Worm (Caenorhabditis elegans): Measurements from ENCODE around the gene cls-3.

cls-3 gene

DNA sequence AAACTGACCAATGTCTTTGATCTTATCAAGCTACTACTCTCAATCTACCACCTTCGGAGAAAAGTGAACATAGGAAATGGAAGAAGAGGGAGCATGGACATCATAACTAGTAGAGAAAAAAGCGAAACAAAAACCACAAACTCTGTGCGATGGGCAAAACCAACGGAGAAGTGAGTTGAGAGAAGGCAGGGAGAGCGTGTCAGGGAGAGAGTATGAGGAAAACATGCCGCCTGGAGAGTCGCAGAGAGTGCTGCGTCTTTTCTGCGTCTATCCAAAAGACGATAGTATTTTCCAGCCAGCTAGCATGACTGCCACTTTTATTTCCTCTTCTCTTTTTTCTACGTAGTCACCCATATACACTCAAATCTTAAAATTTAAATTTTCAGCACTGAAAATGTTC, 49.1 kb upstream of the cls-3 start, which contains the start of gene saeg-2:
saeg-2 (plus strand) TSS at position 381 of the 400 bp plus-strand sequence.
- TF ChIP-seq skn-1 (tag; optimal IDR thresholded peaks at IDR 0.05) (no peak), crh-2 (tag; optimal IDR thresholded peaks at IDR 0.05) (no peak), mdl-1 (tag; optimal IDR thresholded peaks at IDR 0.05) (peak in 1 of 2 experiments; percentile 28), nhr-129 (tag; optimal IDR thresholded peaks at IDR 0.05) (peak; percentile 78), nhr-12 (tag; optimal IDR thresholded peaks at IDR 0.05) (no peak), F13H6.1 (tag; optimal IDR thresholded peaks at IDR 0.05) (peak; percentile 58), sma-9 (GFP tag; optimal IDR thresholded peaks at IDR 0.05) (peak; percentile 35), sma-9 (tag; optimal IDR thresholded peaks at IDR 0.05) (no peak), C34F6.9 (tag; optimal IDR thresholded peaks at IDR 0.05) (peak; percentile 54), fos-1 (tag; optimal IDR thresholded peaks at IDR 0.05) (peak; percentile 64), lsy-2 (tag; optimal IDR thresholded peaks at IDR 0.05) (peak; percentile 17 to 47), lin-11 (tag; optimal IDR thresholded peaks at IDR 0.05) (no peak), unc-39 (tag; optimal IDR thresholded peaks at IDR 0.05) (no peak), unc-55 (GFP tag; optimal IDR thresholded peaks at IDR 0.05) (peak; percentile 72), Y55F3AM.14 (GFP tag; optimal IDR thresholded peaks at IDR 0.05) (no peak), gmeb-1 (tag; optimal IDR thresholded peaks at IDR 0.05) (peak; percentile 39)

DNA sequence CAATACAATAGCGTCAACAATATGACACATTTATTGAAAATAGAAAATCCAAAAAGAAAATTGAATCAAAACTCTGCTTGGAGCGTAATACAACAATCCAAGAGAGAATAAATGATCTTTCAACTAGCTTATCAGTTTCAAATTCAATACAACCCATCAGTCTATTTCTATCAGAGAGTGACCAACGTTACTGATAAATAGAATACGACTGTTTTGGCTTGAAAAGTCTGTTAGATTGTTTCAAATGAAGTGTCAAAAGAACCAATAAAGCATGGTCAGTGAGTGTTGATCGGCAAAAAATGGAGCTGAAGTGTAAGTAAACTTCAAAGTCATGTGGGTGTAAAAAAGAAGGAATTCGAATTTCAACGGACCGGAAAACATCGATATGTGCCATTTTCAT, 46.7 kb upstream of the cls-3 start:
- TF ChIP-seq ceh-16 (tag; optimal IDR thresholded peaks at IDR 0.05) (no peak), F13H6.1 (tag; optimal IDR thresholded peaks at IDR 0.05) (no peak), fos-1 (tag; optimal IDR thresholded peaks at IDR 0.05) (peak; percentile 15), sma-9 (GFP tag; optimal IDR thresholded peaks at IDR 0.05) (no peak), sma-9 (tag; optimal IDR thresholded peaks at IDR 0.05) (no peak), crh-2 (tag; optimal IDR thresholded peaks at IDR 0.05) (peak; percentile 9)

DNA sequence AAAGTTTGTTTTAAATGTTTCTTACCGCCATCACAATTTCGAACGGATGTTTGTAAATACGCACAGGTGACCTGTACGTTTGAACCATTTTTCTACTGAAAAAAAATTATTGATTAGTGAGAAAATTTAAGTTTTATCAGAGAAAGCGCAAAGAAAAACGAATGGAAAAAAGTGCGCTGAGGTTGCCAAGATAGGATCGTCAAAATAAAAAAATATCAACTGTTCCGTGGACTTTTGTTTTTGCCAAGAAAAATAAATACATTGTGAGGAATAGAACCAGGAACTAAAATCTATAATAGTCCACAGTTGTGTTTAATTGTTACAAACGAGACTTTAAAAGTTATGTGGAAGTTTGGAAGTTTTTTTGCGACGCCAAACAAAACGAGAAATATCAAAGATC, 45.3 kb upstream of the cls-3 start, which contains the start of gene T23G5.2:
T23G5.2 (minus strand) TSS at position 101 of the 400 bp plus-strand sequence.
- TF ChIP-seq ama-1 (optimal IDR thresholded peaks at IDR 0.05) (no peak), ztf-11 (tag; optimal IDR thresholded peaks at IDR 0.05) (no peak), elt-1 (tag; optimal IDR thresholded peaks at IDR 0.05) (no peak), sma-3 (GFP tag; optimal IDR thresholded peaks at IDR 0.05) (no peak), elt-3 (tag; optimal IDR thresholded peaks at IDR 0.05) (no peak), nhr-25 (tag; optimal IDR thresholded peaks at IDR 0.05) (no peak)

DNA sequence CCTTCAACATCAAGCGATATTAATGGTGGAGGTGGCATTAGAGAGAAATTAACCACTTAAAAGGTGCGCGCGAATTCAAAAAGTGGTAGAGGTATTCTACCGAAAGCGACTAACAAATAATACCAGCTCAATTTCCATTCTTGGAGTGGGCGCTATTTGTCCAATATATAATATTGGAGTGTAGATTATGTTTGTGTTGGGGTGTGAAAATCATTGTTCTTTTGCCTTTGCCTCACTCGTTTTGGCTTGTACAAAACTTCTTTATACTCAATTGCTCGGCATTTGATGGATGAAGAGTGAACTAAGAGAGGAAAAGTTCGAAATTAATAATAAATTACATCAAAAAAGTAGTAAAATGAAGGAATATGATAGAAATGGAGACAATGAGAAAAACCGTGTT, 40.3 kb upstream of the cls-3 start, which contains the start of gene T23G5.3:
T23G5.3 (minus strand) TSS at position 101 of the 400 bp plus-strand sequence.
- TF ChIP-seq nhr-23 (tag; optimal IDR thresholded peaks at IDR 0.05) (no peak), nhr-129 (tag; optimal IDR thresholded peaks at IDR 0.05) (no peak), zag-1 (tag; optimal IDR thresholded peaks at IDR 0.05) (no peak), fos-1 (tag; optimal IDR thresholded peaks at IDR 0.05) (no peak), gmeb-1 (tag; optimal IDR thresholded peaks at IDR 0.05) (no peak), lsy-2 (tag; optimal IDR thresholded peaks at IDR 0.05) (no peak), aly-2 (tag; optimal IDR thresholded peaks at IDR 0.05) (no peak), snpc-4 (tag; optimal IDR thresholded peaks at IDR 0.05) (no peak), Y55F3AM.14 (GFP tag; optimal IDR thresholded peaks at IDR 0.05) (no peak), nhr-11 (tag; optimal IDR thresholded peaks at IDR 0.05) (no peak), ama-1 (optimal IDR thresholded peaks at IDR 0.05) (no peak), peb-1 (tag; optimal IDR thresholded peaks at IDR 0.05) (no peak), nhr-6 (tag; optimal IDR thresholded peaks at IDR 0.05) (no peak), unc-55 (GFP tag; optimal IDR thresholded peaks at IDR 0.05) (no peak), crh-2 (tag; optimal IDR thresholded peaks at IDR 0.05) (no peak), ztf-11 (tag; optimal IDR thresholded peaks at IDR 0.05) (no peak), nhr-77 (tag; optimal IDR thresholded peaks at IDR 0.05) (no peak), elt-3 (tag; optimal IDR thresholded peaks at IDR 0.05) (no peak), alr-1 (tag; optimal IDR thresholded peaks at IDR 0.05) (no peak)

DNA sequence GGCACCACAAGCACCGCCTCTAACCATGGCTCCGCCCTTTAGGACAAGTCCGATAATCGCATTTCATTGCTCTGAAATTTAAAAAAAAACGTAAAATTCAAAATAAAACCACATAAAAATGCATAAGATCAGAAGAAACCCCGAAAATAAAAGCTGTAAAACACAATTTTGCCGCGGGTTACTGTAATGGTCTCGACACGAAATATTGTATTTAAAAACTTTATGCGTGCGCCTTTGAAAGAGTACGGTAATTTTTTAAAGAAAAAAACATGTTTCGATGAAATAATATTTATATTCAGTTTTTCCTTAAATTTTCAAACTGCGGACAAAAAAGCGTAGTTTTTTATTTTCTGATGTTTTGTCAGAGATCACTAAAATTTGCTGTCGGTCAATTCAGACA, 37.8 kb upstream of the cls-3 start, which contains the start of gene rnr-1:
rnr-1 (minus strand) TSS at position 77 of the 400 bp plus-strand sequence.
- no peak for TF ChIP-seq nhr-21 (tag; optimal IDR thresholded peaks at IDR 0.05)
- TF ChIP-seq gmeb-1 (tag; optimal IDR thresholded peaks at IDR 0.05) = no peak
- TF ChIP-seq crh-2 (tag; optimal IDR thresholded peaks at IDR 0.05) = no peak
- no peak for TF ChIP-seq egl-27 (tag; optimal IDR thresholded peaks at IDR 0.05)
- TF ChIP-seq ztf-4 (tag; optimal IDR thresholded peaks at IDR 0.05) = no peak
- no peak for TF ChIP-seq ZK546.5 (tag; optimal IDR thresholded peaks at IDR 0.05)
- TF ChIP-seq aly-2 (tag; optimal IDR thresholded peaks at IDR 0.05) = no peak
- no peak for TF ChIP-seq elt-1 (tag; optimal IDR thresholded peaks at IDR 0.05)
- no peak for TF ChIP-seq nhr-10 (tag; optimal IDR thresholded peaks at IDR 0.05)
- TF ChIP-seq nhr-11 (tag; optimal IDR thresholded peaks at IDR 0.05) = no peak
- no peak for TF ChIP-seq C34F6.9 (tag; optimal IDR thresholded peaks at IDR 0.05)
- no peak for TF ChIP-seq ama-1 (optimal IDR thresholded peaks at IDR 0.05)
